Fruit fly (Drosophila melanogaster) Kc167 (cell line): ENCODE measurements around the gene Acsf3.

ENCODE experiments used
- Myc ChIP-seq: fragments of >200 bp; optimal IDR thresholded peaks from 2 replicates; lab custom pipeline; 2017; ENCODE audit warnings: missing external identifiers
- Sin3A ChIP-seq: fragments of >200 bp; optimal IDR thresholded peaks from 2 replicates; lab custom pipeline; 2018; ENCODE audit warnings: missing external identifiers
- h ChIP-seq: fragments of >200 bp; optimal IDR thresholded peaks from 3 replicates; lab custom pipeline; 2018; ENCODE audit warnings: missing external identifiers
- insv ChIP-seq: fragments of >200 bp; optimal IDR thresholded peaks from 3 replicates; lab custom pipeline; 2018; ENCODE audit warnings: missing external identifiers
- psq ChIP-seq: fragments of >200 bp; optimal IDR thresholded peaks from 2 replicates; lab custom pipeline; 2017; ENCODE audit warnings: missing external identifiers
- ttk ChIP-seq: sonication (Bioruptor generic); optimal IDR thresholded peaks from 2 replicates; lab custom pipeline; 2017; ENCODE audit warnings: missing external identifiers

Acsf3 gene

DNA sequence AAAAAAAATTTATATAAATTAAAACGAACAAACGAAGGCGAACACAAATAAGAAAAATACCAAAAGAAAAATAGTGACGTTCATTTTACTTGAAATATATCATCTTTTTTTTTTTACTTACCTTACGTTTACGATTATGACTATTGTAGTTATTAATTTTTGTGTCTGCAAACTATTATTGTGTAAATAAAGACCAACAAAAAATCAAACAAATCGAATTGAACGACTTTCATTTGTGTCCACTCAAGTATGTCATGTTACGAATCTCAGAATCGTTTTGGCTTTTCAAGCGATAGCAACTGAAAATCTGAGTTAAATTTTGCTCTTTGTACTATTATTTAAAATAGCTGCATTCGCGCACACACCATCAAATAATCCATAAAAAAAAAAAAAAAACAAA lies at the start of gene Acsf3:
Gene Acsf3 (plus strand): TSS at position 301 of the 400 bp plus-strand sequence.
- no peak for TF ChIP-seq Sin3A
- no peak for TF ChIP-seq h (lab: Kevin White, UChicago)
- no peak for TF ChIP-seq ttk
- TF ChIP-seq insv (lab: Kevin White, UChicago), result no peak

DNA sequence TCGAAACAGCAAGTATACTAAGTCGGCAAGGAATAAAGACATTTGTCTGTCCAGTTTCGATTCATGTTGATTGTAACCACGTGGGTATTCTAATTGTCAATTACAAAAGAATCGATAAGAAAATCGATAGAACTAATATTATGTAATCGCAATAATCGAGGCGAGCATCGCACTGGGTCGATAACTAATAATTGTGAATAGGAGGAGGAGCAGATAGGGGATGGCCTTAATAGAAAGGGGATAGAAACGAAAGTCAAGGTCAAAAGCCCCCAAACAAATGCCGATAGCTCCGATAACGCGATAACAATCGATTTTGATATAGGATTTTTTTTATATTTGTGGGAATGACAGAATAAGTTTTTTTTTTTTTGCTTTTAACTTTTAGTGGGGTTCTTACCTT lies 43.9 kb upstream of the Acsf3 start:
- no peak for TF ChIP-seq insv (lab: Kevin White, UChicago)
- no peak for TF ChIP-seq Myc (lab: Kevin White, UChicago)
- TF ChIP-seq h (lab: Kevin White, UChicago), result no peak
- TF ChIP-seq psq (lab: Kevin White, UChicago), result no peak
- TF ChIP-seq Sin3A, result no peak
- TF ChIP-seq ttk, result no peak

DNA sequence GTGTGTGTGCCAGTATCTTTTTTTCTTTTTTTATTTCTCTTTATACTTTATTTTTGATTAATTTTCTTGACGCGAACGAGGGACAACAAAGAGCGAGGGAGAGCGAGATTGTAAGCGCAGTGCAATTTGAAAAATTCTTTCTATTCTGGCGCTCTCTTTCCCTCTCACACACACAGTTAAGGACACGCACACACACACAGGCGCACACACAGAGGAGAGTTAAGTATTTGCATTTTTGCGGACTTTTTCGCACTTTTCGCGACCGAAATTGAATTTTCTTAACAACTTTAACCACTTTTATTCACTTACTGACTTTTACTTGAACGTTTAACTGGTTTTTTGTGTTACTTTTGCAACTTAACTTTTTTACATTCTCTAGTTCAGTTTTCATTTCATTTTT lies 43.4 kb upstream of the Acsf3 start:
- TF ChIP-seq h (lab: Kevin White, UChicago), result no peak
- TF ChIP-seq Myc (lab: Kevin White, UChicago), result no peak
- TF ChIP-seq psq (lab: Kevin White, UChicago), result no peak
- TF ChIP-seq Sin3A, result no peak
- no peak for TF ChIP-seq ttk
- TF ChIP-seq insv (lab: Kevin White, UChicago), result no peak

DNA sequence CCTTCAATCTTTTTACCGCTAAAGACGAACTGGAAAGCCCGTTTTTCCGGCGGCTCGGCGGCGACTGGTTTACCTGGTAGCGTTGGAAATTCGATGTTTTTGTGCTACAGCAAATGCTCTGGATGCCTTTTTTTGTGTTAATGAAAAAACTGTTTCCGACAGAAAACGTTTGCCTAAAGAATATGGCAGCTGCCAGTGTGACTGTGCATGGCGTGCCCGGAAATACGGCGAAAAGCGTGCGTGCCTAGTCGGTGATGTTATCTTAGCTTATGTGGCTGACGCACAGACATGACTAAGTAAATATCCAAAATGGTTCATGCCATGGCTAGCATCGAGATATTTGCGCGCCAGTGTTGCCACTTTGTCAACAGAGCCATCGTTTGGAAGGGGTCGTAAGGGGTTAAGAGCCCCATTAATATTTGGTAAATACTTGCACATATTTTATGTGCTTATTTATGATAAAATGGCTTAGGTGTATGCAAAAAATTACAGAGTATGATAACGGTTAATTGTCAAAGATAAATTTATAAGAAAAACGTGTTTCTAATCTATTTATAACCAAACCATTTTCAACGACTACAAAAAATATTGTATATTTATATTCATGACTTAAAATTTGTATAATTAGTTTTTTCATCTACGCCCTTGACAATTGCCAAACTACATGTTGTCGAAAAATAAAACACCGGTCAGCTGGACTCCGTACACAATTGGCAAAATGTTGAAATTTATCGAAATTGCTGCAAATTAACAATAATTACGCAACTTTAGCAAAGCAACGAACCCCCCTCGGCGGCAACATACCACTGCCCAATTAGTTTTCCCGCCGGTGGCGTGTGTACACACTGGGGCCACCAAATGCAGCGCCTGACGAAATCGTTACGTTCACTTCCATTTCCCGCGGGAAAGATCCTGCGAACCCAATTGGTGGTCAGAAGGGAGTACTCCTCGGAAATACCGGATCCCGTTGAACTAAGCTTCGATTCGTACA lies 42.6 kb upstream of the Acsf3 start, which contains the start of gene CG2059:
Gene CG2059 (plus strand): TSS at position 364 of the 991 bp plus-strand sequence.
- TF ChIP-seq insv (lab: Kevin White, UChicago) (no peak), Myc (lab: Kevin White, UChicago) (no peak), Sin3A (no peak), psq (lab: Kevin White, UChicago) (no peak), ttk (no peak), h (lab: Kevin White, UChicago) (no peak)

DNA sequence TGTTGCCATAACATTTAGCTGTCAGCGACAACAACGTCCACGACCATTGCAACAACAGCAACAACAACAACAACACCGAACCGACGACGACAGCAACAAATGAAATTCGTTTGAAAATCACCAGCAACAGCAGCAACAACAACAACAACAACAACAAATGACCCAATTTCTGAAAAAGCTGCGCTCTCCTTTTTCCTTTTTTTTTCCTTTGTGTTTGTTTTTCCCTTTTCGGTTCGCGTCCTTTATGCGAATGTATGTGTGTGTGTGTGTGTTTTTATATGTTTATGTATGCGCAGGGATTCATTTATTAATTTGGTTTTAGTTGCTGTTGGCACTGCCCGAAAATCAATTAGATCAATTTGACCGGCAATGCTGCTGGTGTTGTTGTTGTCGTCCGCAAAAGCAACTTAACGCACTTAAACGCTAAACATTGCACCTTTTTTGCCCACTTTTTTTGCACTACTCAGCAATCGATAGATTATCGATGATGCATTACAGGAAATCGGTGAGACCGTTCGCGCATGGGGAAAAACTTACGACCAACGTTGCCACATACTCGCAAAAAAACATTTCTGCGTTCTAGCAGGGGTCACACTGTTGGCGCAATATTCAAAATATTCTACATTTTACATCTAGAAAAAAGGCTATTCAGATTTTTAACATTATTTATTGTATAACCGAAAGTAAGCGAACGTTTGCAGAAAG lies 37.9 kb upstream of the Acsf3 start, which contains the start of gene unc-119:
Gene unc-119 (minus strand): TSS at position 488 of the 705 bp plus-strand sequence.
- TF ChIP-seq h (lab: Kevin White, UChicago) (no peak), psq (lab: Kevin White, UChicago) (no peak), insv (lab: Kevin White, UChicago) (no peak), ttk (no peak), Myc (lab: Kevin White, UChicago) (no peak), Sin3A (no peak)

DNA sequence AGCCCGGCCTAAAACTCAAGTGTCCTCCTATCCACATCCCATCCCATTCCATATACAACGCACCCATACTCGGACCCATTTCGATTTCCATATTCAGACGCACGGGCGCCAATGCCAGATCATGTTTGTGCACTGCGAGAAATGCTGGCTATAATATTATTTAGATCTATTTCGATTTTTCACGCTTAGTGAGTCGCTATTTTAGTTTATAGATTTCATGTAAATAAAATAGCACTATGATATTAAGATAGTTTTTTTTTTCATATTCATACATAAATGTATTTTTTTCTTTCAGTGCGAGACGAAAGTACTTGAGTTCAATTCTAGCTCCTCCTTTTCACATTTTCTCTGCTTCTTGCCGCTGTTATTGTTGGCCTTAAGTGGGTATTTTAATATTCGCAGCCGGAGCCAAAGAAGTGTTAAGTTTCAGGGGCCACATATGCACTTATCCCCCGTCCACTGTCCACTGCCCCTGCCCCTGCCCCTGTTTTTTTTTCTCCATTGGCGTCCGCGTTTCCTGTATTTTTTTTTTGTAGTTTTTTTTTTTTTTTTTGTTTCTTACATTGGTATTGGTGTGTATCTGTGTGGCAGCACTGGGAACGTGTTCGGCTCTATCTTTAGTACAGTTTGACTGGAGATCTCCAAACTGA lies 36.9 kb upstream of the Acsf3 start:
- TF ChIP-seq ttk (no peak), psq (lab: Kevin White, UChicago) (no peak), Myc (lab: Kevin White, UChicago) (no peak), h (lab: Kevin White, UChicago) (no peak), Sin3A (no peak), insv (lab: Kevin White, UChicago) (no peak)

DNA sequence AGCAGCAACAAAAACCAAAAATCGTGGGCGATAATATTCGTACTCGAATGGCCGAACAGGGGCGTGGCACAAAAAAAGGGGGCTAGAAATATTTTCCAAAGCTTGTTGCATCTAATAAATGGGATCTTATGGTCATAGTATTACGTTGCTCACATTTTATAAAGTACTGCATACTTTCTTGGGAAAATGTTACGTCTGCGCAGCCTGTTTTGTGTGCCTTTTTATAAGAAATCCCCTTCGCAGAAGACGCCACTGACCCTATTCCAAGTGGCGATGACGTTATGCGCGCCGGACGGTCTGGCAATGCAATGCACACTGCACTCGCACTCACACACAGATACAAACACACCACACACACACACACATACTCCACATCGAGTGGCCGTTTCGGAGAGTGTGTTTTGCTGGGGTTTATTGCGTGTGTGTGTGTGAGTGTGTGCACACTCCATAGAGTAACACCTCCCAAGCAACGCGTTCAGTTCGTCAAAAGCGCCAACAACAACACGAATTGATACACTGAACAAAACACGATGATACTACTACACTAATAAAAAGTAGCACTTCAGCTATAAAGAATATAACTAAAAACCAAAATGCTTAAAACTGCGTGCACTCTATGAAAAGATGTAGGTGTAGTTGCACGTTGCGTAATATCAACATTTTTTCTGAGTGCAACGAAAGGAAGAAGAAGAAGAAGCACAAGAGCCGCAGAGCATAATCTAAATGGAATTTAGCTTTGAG lies 35.5 kb upstream of the Acsf3 start:
- TF ChIP-seq Myc (lab: Kevin White, UChicago) (no peak), h (lab: Kevin White, UChicago) (no peak), insv (lab: Kevin White, UChicago) (no peak), Sin3A (no peak), psq (lab: Kevin White, UChicago) (no peak)

DNA sequence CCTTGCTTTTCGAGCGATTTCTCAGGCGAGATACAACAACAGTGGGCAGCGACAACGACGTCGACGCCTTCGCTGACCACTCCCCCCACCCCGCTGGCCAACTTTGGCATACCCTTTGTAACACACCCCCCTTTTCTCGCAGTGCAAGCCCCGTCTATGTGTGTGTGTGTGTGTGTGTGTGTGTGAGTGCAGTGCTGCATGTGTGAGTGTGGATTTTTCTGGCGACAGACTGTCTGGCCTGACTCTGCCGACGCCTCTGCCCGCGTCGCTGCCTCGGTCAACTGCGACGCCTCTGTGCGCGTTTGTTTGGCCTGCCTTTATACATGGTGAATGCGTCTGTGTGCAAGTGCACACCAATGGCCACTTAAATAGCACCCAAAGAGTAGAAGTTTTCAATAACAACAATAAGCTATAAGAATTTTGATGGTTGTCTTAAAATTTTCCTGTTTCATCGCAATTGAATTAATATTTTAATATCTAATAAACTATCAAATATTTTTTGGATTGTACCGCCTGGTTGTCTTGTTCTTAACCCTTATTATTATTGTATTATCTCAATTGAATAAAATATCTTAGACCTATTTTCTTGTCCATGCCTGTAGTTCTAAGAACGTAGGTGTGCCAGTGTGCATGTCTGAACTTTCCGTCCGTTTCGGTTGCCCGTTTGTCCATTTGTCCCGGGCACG lies 34.8 kb upstream of the Acsf3 start:
- no peak for TF ChIP-seq h (lab: Kevin White, UChicago)
- no peak for TF ChIP-seq Sin3A
- TF ChIP-seq insv (lab: Kevin White, UChicago), result no peak
- TF ChIP-seq Myc (lab: Kevin White, UChicago), result no peak
- TF ChIP-seq psq (lab: Kevin White, UChicago), result no peak
- TF ChIP-seq ttk, result no peak

DNA sequence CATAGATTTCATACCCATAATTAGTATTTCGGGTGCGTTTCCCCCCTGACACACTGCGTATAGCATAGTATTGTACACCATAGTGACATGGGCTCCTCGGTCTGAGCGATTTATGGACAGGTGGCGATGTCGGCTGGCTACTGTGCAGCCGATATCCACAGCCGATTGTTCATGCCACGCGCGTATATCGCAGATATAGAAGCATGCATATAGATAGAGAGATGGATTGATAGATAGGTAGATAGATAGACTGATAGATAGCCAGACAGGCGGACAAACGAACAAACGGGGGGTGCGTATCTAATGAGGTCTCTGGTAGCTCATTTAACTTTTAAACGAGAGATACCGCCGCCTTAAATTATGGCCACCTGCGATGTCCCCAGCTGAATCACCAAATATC lies 32.9 kb upstream of the Acsf3 start:
- no peak for TF ChIP-seq ttk
- no peak for TF ChIP-seq Sin3A
- no peak for TF ChIP-seq insv (lab: Kevin White, UChicago)
- no peak for TF ChIP-seq h (lab: Kevin White, UChicago)

DNA sequence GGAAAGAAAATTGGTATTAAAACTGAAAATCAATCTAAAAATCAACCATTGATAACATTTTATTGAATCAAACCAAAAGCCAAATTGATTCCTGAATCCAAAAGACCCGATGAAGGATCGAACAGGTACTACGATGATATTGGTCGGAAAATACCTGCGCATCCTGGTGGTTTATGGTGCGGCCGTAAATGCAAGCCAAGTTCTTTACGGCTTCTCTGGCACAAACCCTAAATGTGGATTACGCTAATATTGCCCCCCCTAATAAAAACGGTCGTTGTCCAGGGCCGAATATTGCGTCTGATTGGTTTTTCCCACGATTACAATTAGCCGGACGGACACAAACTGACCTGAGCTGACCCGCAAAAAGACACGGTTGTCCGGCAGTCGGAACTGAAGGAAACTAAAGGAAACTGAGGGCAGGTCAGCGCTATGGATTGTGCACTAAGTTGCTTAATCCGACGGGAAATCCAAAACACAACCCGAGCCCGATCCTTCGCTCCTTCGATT lies 32.1 kb upstream of the Acsf3 start:
- TF ChIP-seq h (lab: Kevin White, UChicago), result no peak
- no peak for TF ChIP-seq insv (lab: Kevin White, UChicago)
- TF ChIP-seq ttk, result no peak

DNA sequence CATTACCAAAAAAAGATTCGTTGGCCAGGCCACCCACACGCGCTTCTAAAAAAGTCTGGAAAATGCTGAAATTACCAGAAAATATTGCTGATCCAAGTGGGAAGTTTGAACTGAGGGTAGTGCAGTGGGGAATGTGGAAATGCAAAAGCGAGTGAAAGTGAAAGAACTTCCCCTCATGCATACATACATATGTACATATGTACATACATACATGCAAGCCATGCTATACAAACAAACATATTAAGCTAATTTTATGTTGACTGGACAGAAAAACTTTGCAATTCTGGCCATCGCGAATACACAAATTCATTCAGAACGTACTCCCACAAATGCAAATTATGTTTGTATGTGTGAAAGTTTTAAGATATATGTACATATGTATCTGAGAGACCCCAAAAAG lies 30.5 kb upstream of the Acsf3 start:
- TF ChIP-seq ttk (no peak), Sin3A (no peak), Myc (lab: Kevin White, UChicago) (no peak), insv (lab: Kevin White, UChicago) (no peak), psq (lab: Kevin White, UChicago) (no peak), h (lab: Kevin White, UChicago) (no peak)
